Fruit fly (Drosophila melanogaster) whole organism, embryonic: Measurements from ENCODE around the gene Vdup1.

ENCODE experiments used
- Ada2b ChIP-seq: fragments of 200-800 bp; sonication (Bioruptor generic); IDR thresholded peaks from 2 replicates; pipeline ENCODE4 v1.3.6; 2022; ENCODE audit warnings: missing biosample characterization, missing genetic modification characterization
- BtbVII ChIP-seq: fragments of 200-800 bp; sonication (Bioruptor generic); optimal IDR thresholded peaks from 3 replicates; lab custom pipeline; 2017; ENCODE audit warnings: missing biosample characterization, mild to moderate bottlenecking, missing genetic modification characterization
- CG10462 ChIP-seq: fragments of 200-800 bp; sonication (Bioruptor generic); optimal IDR thresholded peaks from 2 replicates; lab custom pipeline; 2016; ENCODE audit warnings: missing biosample characterization, missing genetic modification characterization
- CG11093 ChIP-seq: fragments of 200-800 bp; sonication (Bioruptor generic); IDR thresholded peaks from 3 replicates; pipeline ENCODE4 v1.3.6; 2022; ENCODE audit warnings: missing biosample characterization, missing genetic modification characterization
- CG11560 ChIP-seq: fragments of 200-800 bp; sonication (Bioruptor generic); IDR thresholded peaks from 3 replicates; pipeline ENCODE4 v1.3.6; 2022; ENCODE audit warnings: missing biosample characterization, missing genetic modification characterization
- CG12299 ChIP-seq: fragments of 200-800 bp; sonication (Bioruptor generic); optimal IDR thresholded peaks from 2 replicates; lab custom pipeline; 2018; ENCODE audit warnings: missing biosample characterization, mild to moderate bottlenecking, missing genetic modification characterization
- CG1233 ChIP-seq: fragments of 200-800 bp; sonication (Bioruptor generic); optimal IDR thresholded peaks from 4 replicates; lab custom pipeline; 2018; ENCODE audit warnings: missing biosample characterization, mild to moderate bottlenecking, missing genetic modification characterization
- CG15011 ChIP-seq: fragments of 200-800 bp; sonication (Bioruptor generic); optimal IDR thresholded peaks from 3 replicates; lab custom pipeline; 2018; ENCODE audit warnings: missing biosample characterization, mild to moderate bottlenecking, missing genetic modification characterization
- CG15479 ChIP-seq: fragments of 200-800 bp; sonication (Bioruptor generic); optimal IDR thresholded peaks from 3 replicates; lab custom pipeline; 2019; ENCODE audit warnings: missing biosample characterization, mild to moderate bottlenecking, missing genetic modification characterization, moderate library complexity
- CG15696 ChIP-seq: fragments of 200-800 bp; sonication (Bioruptor generic); optimal IDR thresholded peaks from 2 replicates; lab custom pipeline; 2019; ENCODE audit warnings: missing biosample characterization, mild to moderate bottlenecking, missing genetic modification characterization, moderate library complexity
- CG1832 ChIP-seq: fragments of 200-800 bp; sonication (Bioruptor generic); optimal IDR thresholded peaks from 2 replicates; lab custom pipeline; 2017; ENCODE audit warnings: missing biosample characterization, mild to moderate bottlenecking, missing genetic modification characterization, inconsistent platforms
- CG2889 ChIP-seq: fragments of 200-800 bp; sonication (Bioruptor generic); IDR thresholded peaks from 3 replicates; pipeline ENCODE4 v1.3.6; 2022; ENCODE audit warnings: missing biosample characterization, missing genetic modification characterization
- CG32767 ChIP-seq: fragments of 200-800 bp; sonication (Bioruptor generic); IDR thresholded peaks from 2 replicates; pipeline ENCODE4 v1.3.6; 2022; ENCODE audit warnings: missing biosample characterization, missing genetic modification characterization
- CG34422 ChIP-seq: fragments of 200-800 bp; sonication (Bioruptor generic); IDR thresholded peaks from 3 replicates; pipeline ENCODE4 v1.3.6; 2022; ENCODE audit warnings: missing biosample characterization, missing genetic modification characterization
- CG42726 ChIP-seq: fragments of 200-800 bp; sonication (Bioruptor generic); IDR thresholded peaks from 2 replicates; pipeline ENCODE4 v1.3.6; 2022; ENCODE audit warnings: missing biosample characterization, missing genetic modification characterization; ENCODE audit not compliant: partially characterized antibody
- CG4404 ChIP-seq: fragments of 200-800 bp; sonication (Bioruptor generic); IDR thresholded peaks from 2 replicates; pipeline ENCODE4 v1.3.6; 2022; ENCODE audit warnings: missing biosample characterization, missing genetic modification characterization
- CG6175 ChIP-seq: fragments of 200-800 bp; sonication (Bioruptor generic); IDR thresholded peaks from 3 replicates; pipeline ENCODE4 v1.3.6; 2022; ENCODE audit warnings: missing biosample characterization, missing genetic modification characterization
- CG7839 ChIP-seq: fragments of 200-800 bp; sonication (Bioruptor generic); optimal IDR thresholded peaks from 3 replicates; lab custom pipeline; 2018; ENCODE audit warnings: missing biosample characterization, mild to moderate bottlenecking, missing genetic modification characterization, moderate library complexity
- CG8359 ChIP-seq: fragments of 200-800 bp; sonication (Bioruptor generic); optimal IDR thresholded peaks from 2 replicates; lab custom pipeline; 2017; ENCODE audit warnings: missing biosample characterization, mild to moderate bottlenecking, missing genetic modification characterization, borderline replicate concordance
- CTCF ChIP-seq: fragments of 200-800 bp; sonication (Bioruptor generic); optimal IDR thresholded peaks from 2 replicates; lab custom pipeline; 2017; ENCODE audit warnings: missing biosample characterization, mild to moderate bottlenecking, missing genetic modification characterization, moderate library complexity
- Dip3 ChIP-seq: fragments of 200-800 bp; sonication (Bioruptor generic); optimal IDR thresholded peaks from 3 replicates; lab custom pipeline; 2016; ENCODE audit warnings: missing biosample characterization, missing genetic modification characterization
- Dll ChIP-seq: fragments of 200-800 bp; sonication (Bioruptor generic); IDR thresholded peaks from 4 replicates; pipeline ENCODE4 v1.3.6; 2022; ENCODE audit warnings: missing biosample characterization, missing genetic modification characterization; ENCODE audit not compliant: partially characterized antibody
- Elba2 ChIP-seq: fragments of 200-800 bp; sonication (Bioruptor generic); optimal IDR thresholded peaks from 3 replicates; lab custom pipeline; 2016; ENCODE audit warnings: missing biosample characterization, missing genetic modification characterization
- Ets65A ChIP-seq: fragments of 200-800 bp; sonication (Bioruptor generic); peaks from one replicate; lab custom pipeline; 2016; ENCODE audit warnings: missing biosample characterization, missing genetic modification characterization
- Fer2 ChIP-seq: fragments of 200-800 bp; sonication (Bioruptor generic); optimal IDR thresholded peaks from 2 replicates; lab custom pipeline; 2018; ENCODE audit warnings: missing biosample characterization, mild to moderate bottlenecking, missing genetic modification characterization, moderate library complexity
- GATAe ChIP-seq: fragments of 200-800 bp; sonication (Bioruptor generic); conservative IDR thresholded peaks from 2 replicates; pipeline ENCODE4 v1.3.6; 2022; ENCODE audit warnings: missing biosample characterization, missing genetic modification characterization
- Jarid2 ChIP-seq: fragments of 200-800 bp; sonication (Bioruptor generic); optimal IDR thresholded peaks from 3 replicates; lab custom pipeline; 2017; ENCODE audit warnings: mild to moderate bottlenecking, missing biosample characterization, missing genetic modification reagents, missing genetic modification characterization
- TFAM ChIP-seq: fragments of 200-800 bp; sonication (Bioruptor generic); optimal IDR thresholded peaks from 2 replicates; lab custom pipeline; 2017; ENCODE audit warnings: missing biosample characterization, missing genetic modification characterization, inconsistent platforms
- ara ChIP-seq: fragments of 200-800 bp; sonication (Bioruptor generic); IDR thresholded peaks from 2 replicates; pipeline ENCODE4 v1.3.6; 2022; ENCODE audit warnings: missing biosample characterization, missing genetic modification characterization
- ase ChIP-seq: fragments of 200-800 bp; sonication (Bioruptor generic); IDR thresholded peaks from 3 replicates; pipeline ENCODE4 v1.3.6; 2022; ENCODE audit warnings: missing biosample characterization, missing genetic modification characterization
- chinmo ChIP-seq: fragments of 200-800 bp; sonication (Bioruptor generic); IDR thresholded peaks from 4 replicates; pipeline ENCODE4 v1.3.6; 2022; ENCODE audit warnings: missing biosample characterization, missing genetic modification characterization; ENCODE audit not compliant: partially characterized antibody
- chn ChIP-seq: fragments of 200-800 bp; sonication (Bioruptor generic); optimal IDR thresholded peaks from 2 replicates; lab custom pipeline; 2016; ENCODE audit warnings: missing biosample characterization, missing genetic modification characterization
- corto ChIP-seq: fragments of 200-800 bp; sonication (Bioruptor generic); optimal IDR thresholded peaks from 2 replicates; lab custom pipeline; 2016; ENCODE audit warnings: missing biosample characterization, mild to moderate bottlenecking, missing genetic modification characterization, moderate library complexity
- croc ChIP-seq: fragments of 200-800 bp; sonication (Bioruptor generic); conservative IDR thresholded peaks from 3 replicates; pipeline ENCODE4 v1.3.6; 2022; ENCODE audit warnings: missing biosample characterization, missing genetic modification characterization
- danr ChIP-seq: fragments of 200-800 bp; sonication (Bioruptor generic); IDR thresholded peaks from 2 replicates; pipeline ENCODE4 v1.3.6; 2022; ENCODE audit warnings: missing biosample characterization, missing genetic modification characterization
- ems ChIP-seq: fragments of 200-800 bp; sonication (Bioruptor generic); optimal IDR thresholded peaks from 3 replicates; lab custom pipeline; 2016; ENCODE audit warnings: missing biosample characterization, missing genetic modification characterization
- ftz-f1 ChIP-seq: fragments of 200-800 bp; sonication (Bioruptor generic); optimal IDR thresholded peaks from 2 replicates; lab custom pipeline; 2016; ENCODE audit warnings: missing biosample characterization, missing genetic modification characterization
- gcm2 ChIP-seq: fragments of 200-800 bp; sonication (Bioruptor generic); optimal IDR thresholded peaks from 2 replicates; lab custom pipeline; 2016; ENCODE audit warnings: missing biosample characterization, missing genetic modification characterization
- grau ChIP-seq: fragments of 200-800 bp; optimal IDR thresholded peaks from 3 replicates; lab custom pipeline; 2019; ENCODE audit warnings: missing biosample characterization, mild to moderate bottlenecking, missing genetic modification characterization, moderate library complexity
- hkb ChIP-seq, 2 experiments: fragments of 200-800 bp in 1 of 2; fragments of >200 bp in 1 of 2; sonication (Bioruptor generic) in 1 of 2; IDR thresholded peaks in 1 of 2; optimal IDR thresholded peaks in 1 of 2; 2 replicates each; pipeline versions ENCODE4 v1.3.6 to Lab custom; 2017 to 2022; ENCODE audit warnings: missing biosample characterization in 1 of 2, missing genetic modification characterization in 1 of 2
- ken ChIP-seq: fragments of 200-800 bp; sonication (Bioruptor generic); IDR thresholded peaks from 3 replicates; pipeline ENCODE4 v1.3.6; 2022; ENCODE audit warnings: missing biosample characterization, missing genetic modification characterization
- onecut ChIP-seq: fragments of 200-800 bp; sonication (Bioruptor generic); IDR thresholded peaks from 2 replicates; pipeline ENCODE4 v1.3.6; 2022; ENCODE audit warnings: missing biosample characterization, missing genetic modification characterization
- p53 ChIP-seq: fragments of 200-800 bp; sonication (Bioruptor generic); optimal IDR thresholded peaks from 2 replicates; lab custom pipeline; 2016; ENCODE audit warnings: missing biosample characterization, missing genetic modification characterization
- pita ChIP-seq: fragments of 200-800 bp; sonication (Bioruptor generic); optimal IDR thresholded peaks from 2 replicates; lab custom pipeline; 2017; ENCODE audit warnings: missing biosample characterization, mild to moderate bottlenecking, missing genetic modification characterization
- sens ChIP-seq: fragments of 200-800 bp; sonication (Bioruptor generic); peaks from one replicate; lab custom pipeline; 2016; ENCODE audit warnings: missing biosample characterization, missing genetic modification characterization
- sqz ChIP-seq: fragments of 200-800 bp; sonication (Bioruptor generic); optimal IDR thresholded peaks from 3 replicates; lab custom pipeline; 2018; ENCODE audit warnings: missing biosample characterization, mild to moderate bottlenecking, missing genetic modification characterization
- sr ChIP-seq: fragments of 200-800 bp; sonication (Bioruptor generic); IDR thresholded peaks from 3 replicates; pipeline ENCODE4 v1.3.6; 2022; ENCODE audit warnings: missing biosample characterization, missing genetic modification characterization
- usp ChIP-seq: fragments of >200 bp; optimal IDR thresholded peaks from 2 replicates; lab custom pipeline; 2017; ENCODE audit warnings: missing biosample characterization, missing genetic modification characterization
- vvl ChIP-seq: fragments of 200-800 bp; sonication (Bioruptor generic); IDR thresholded peaks from 2 replicates; pipeline ENCODE4 v1.3.6; 2022; ENCODE audit warnings: missing biosample characterization, missing genetic modification characterization
- z ChIP-seq: fragments of 200-800 bp; sonication (Bioruptor generic); IDR thresholded peaks from 3 replicates; pipeline ENCODE4 v1.3.6; 2022; ENCODE audit warnings: missing biosample characterization, missing genetic modification characterization

The Vdup1 gene

dm6 chr3L:178913-179488, at the start of gene Vdup1:
Gene Vdup1, minus strand, starts transcription at chr3L:178963.
- peak; percentile 80 for TF ChIP-seq vvl (GFP tag; lab: Robert Waterston, UW)
- peak; percentile 70 for TF ChIP-seq sens (GFP tag; lab: Kevin White, UChicago)
- TF ChIP-seq Ets65A (GFP tag; lab: Kevin White, UChicago), result peak; percentile 62
- no peak for TF ChIP-seq chn (GFP tag; lab: Kevin White, UChicago)

dm6 chr3L:225120-225519, 46.4 kb upstream of the Vdup1 start:
- TF ChIP-seq CG32767 (GFP tag; lab: Robert Waterston, UW) (peak; percentile 92), z (GFP tag; lab: Robert Waterston, UW) (peak; percentile 83), hkb (optimal IDR thresholded peaks at IDR 0.05; lab: Kevin White, UChicago) (no peak), hkb (GFP tag; IDR thresholded peaks at IDR 0.05; lab: Robert Waterston, UW) (0 out of 2 replicates have a peak, but pooled peaks have one; percentile 12), ken (no peak), CG15011 (GFP tag; lab: Kevin White, UChicago) (no peak), CG15479 (peak; percentile 26), ems (GFP tag; lab: Kevin White, UChicago) (no peak), CG1233 (GFP tag; lab: Kevin White, UChicago) (no peak), gcm2 (no peak), croc (GFP tag; lab: Robert Waterston, UW) (no peak), Elba2 (GFP tag; lab: Kevin White, UChicago) (no peak), Jarid2 (no peak), corto (peak; percentile 12), chinmo (GFP tag; lab: Robert Waterston, UW) (peak; percentile 44; the same call in 1 of the 4 replicates), Fer2 (no peak), BtbVII (GFP tag; lab: Kevin White, UChicago) (peak; percentile 12), CG7839 (tag; lab: Kevin White, UChicago) (no peak), CG34422 (GFP tag; lab: Robert Waterston, UW) (no peak), CG6175 (GFP tag; lab: Robert Waterston, UW) (no peak), CG1832 (GFP tag; lab: Kevin White, UChicago) (no peak), CG15696 (tag; lab: Kevin White, UChicago) (no peak), CG11560 (tag; lab: Robert Waterston, UW) (no peak), sr (GFP tag; lab: Robert Waterston, UW) (no peak), CG10462 (GFP tag; lab: Kevin White, UChicago) (no peak), Ada2b (GFP tag; lab: Robert Waterston, UW) (no peak), Dip3 (no peak), ase (GFP tag; lab: Robert Waterston, UW) (no peak), pita (GFP tag; lab: Kevin White, UChicago) (no peak), CG42726 (GFP tag; lab: Robert Waterston, UW) (no peak), Dll (no peak), p53 (GFP tag; lab: Kevin White, UChicago) (peak; percentile 69), ara (GFP tag; lab: Robert Waterston, UW) (no peak), sqz (peak; percentile 87), TFAM (GFP tag; lab: Kevin White, UChicago) (no peak), usp (GFP tag; lab: Kevin White, UChicago) (no peak), CG4404 (GFP tag; lab: Robert Waterston, UW) (no peak), CG11093 (GFP tag; lab: Robert Waterston, UW) (no peak), CG12299 (peak; percentile 13), ftz-f1 (GFP tag; lab: Kevin White, UChicago) (no peak), CTCF (GFP tag; lab: Kevin White, UChicago) (no peak), GATAe (no peak), CG8359 (GFP tag; lab: Kevin White, UChicago) (no peak), grau (tag; lab: Kevin White, UChicago) (no peak), onecut (GFP tag; lab: Robert Waterston, UW) (no peak), CG2889 (GFP tag; lab: Robert Waterston, UW) (no peak), danr (GFP tag; lab: Robert Waterston, UW) (no peak)
